Worm (Caenorhabditis elegans): ENCODE data around the gene C01G10.14.
"Not testable (repeated sequence)": the region's sequence is repeated elsewhere in the genome, so short reads cannot be mapped to it uniquely, and the experiment has no call there.

Gene C01G10.14

ce11 chrV:15136772-15137171 lies 31.0 kb upstream of the C01G10.14 start, which contains the start of gene aipl-1 (continued):
- TF ChIP-seq ceh-34 (tag; optimal IDR thresholded peaks at IDR 0.05) (peak; percentile 10), unc-55 (GFP tag; optimal IDR thresholded peaks at IDR 0.05) (peak; percentile 7), ceh-19 (GFP tag; optimal IDR thresholded peaks at IDR 0.05) (no peak), ama-1 (optimal IDR thresholded peaks at IDR 0.05) (no peak), zip-5 (tag; optimal IDR thresholded peaks at IDR 0.05) (peak; percentile 11), tbx-7 (tag; optimal IDR thresholded peaks at IDR 0.05) (no peak), eyg-1 (tag; optimal IDR thresholded peaks at IDR 0.05) (no peak), fkh-10 (GFP tag; optimal IDR thresholded peaks at IDR 0.05) (no peak), odd-2 (tag; optimal IDR thresholded peaks at IDR 0.05) (no peak), nhr-232 (tag; optimal IDR thresholded peaks at IDR 0.05) (no peak), sdc-2 (tag; optimal IDR thresholded peaks at IDR 0.05) (no peak), rnt-1 (tag; optimal IDR thresholded peaks at IDR 0.05) (peak; percentile 47)

ce11 chrV:15133812-15134211 lies 28.1 kb upstream of the C01G10.14 start:
- no peak for TF ChIP-seq dve-1 (tag; optimal IDR thresholded peaks at IDR 0.05)
- TF ChIP-seq ceh-14 (tag; optimal IDR thresholded peaks at IDR 0.05) = no peak
- no peak for TF ChIP-seq dmd-4 (tag; optimal IDR thresholded peaks at IDR 0.05; ENCODE audit: borderline replicate concordance)
- peak; percentile 92 for TF ChIP-seq elt-2 (tag; optimal IDR thresholded peaks at IDR 0.05)

- no peak for TF ChIP-seq dmd-4 (tag; optimal IDR thresholded peaks at IDR 0.05; ENCODE audit: borderline replicate concordance)
- TF ChIP-seq odd-2 (tag; optimal IDR thresholded peaks at IDR 0.05) = no peak
- TF ChIP-seq madf-2 (tag; optimal IDR thresholded peaks at IDR 0.05) = no peak
- TF ChIP-seq nhr-232 (tag; optimal IDR thresholded peaks at IDR 0.05) = no peak
- TF ChIP-seq K09A11.1 (tag; optimal IDR thresholded peaks at IDR 0.05; ENCODE audit: insufficient read depth) = no peak
- TF ChIP-seq pqm-1 (tag; optimal IDR thresholded peaks at IDR 0.05) = no peak
- no peak for TF ChIP-seq hlh-15 (tag; optimal IDR thresholded peaks at IDR 0.05)
- TF ChIP-seq sox-4 (tag; optimal IDR thresholded peaks at IDR 0.05) = no peak
- TF ChIP-seq ceh-31 (tag; optimal IDR thresholded peaks at IDR 0.05) = no peak
- no peak for TF ChIP-seq pag-3 (tag; optimal IDR thresholded peaks at IDR 0.05; ENCODE audit: borderline replicate concordance)
- TF ChIP-seq unc-42 (tag; optimal IDR thresholded peaks at IDR 0.05) = no peak
These were observed 26.7 kb upstream of the C01G10.14 start, which contains the start of gene str-171 for ce11 chrV:15132423-15132822. Gene str-171, minus strand, starts transcription at chrV:15132523.

- TF ChIP-seq mec-3 (tag; optimal IDR thresholded peaks at IDR 0.05; ENCODE audit: borderline replicate concordance) = no peak
These were observed 22.2 kb upstream of the C01G10.14 start, which contains the start of gene srr-7 for ce11 chrV:15127955-15128354. Gene srr-7, plus strand, starts transcription at chrV:15128255.

ce11 chrV:15127413-15127812 lies 21.7 kb upstream of the C01G10.14 start, which contains the start of gene srj-27:
Gene srj-27, minus strand, starts transcription at chrV:15127513.
- no peak for TF ChIP-seq unc-86 (tag; optimal IDR thresholded peaks at IDR 0.05)
- TF ChIP-seq ceh-34 (tag; optimal IDR thresholded peaks at IDR 0.05) = no peak
- no peak for TF ChIP-seq ceh-31 (tag; optimal IDR thresholded peaks at IDR 0.05)

- TF ChIP-seq ztf-16, rnt-1, ceh-31 (tag; optimal IDR thresholded peaks at IDR 0.05): not testable (repeated sequence)
These were observed 19.4 kb upstream of the C01G10.14 start, which contains the start of gene ugt-30 for ce11 chrV:15125162-15125561. Gene ugt-30, minus strand, starts transcription at chrV:15125262.

- TF ChIP-seq ceh-9 (tag; optimal IDR thresholded peaks at IDR 0.05) (no peak), unc-3 (GFP tag; conservative IDR thresholded peaks at IDR 0.05) (no peak), unc-3 (tag; optimal IDR thresholded peaks at IDR 0.05) (no peak), hlh-13 (GFP tag; optimal IDR thresholded peaks at IDR 0.05) (no peak), T23F11.4 (GFP tag; optimal IDR thresholded peaks at IDR 0.05) (no peak), zip-5 (tag; optimal IDR thresholded peaks at IDR 0.05) (no peak), sox-2 (GFP tag; IDR thresholded peaks at IDR 0.05) (no peak), pqm-1 (tag; optimal IDR thresholded peaks at IDR 0.05) (no peak), odd-2 (tag; optimal IDR thresholded peaks at IDR 0.05) (no peak), pros-1 (tag; optimal IDR thresholded peaks at IDR 0.05) (no peak), dve-1 (tag; optimal IDR thresholded peaks at IDR 0.05) (no peak), ttx-3 (tag; optimal IDR thresholded peaks at IDR 0.05) (no peak), dmd-4 (tag; optimal IDR thresholded peaks at IDR 0.05; ENCODE audit: borderline replicate concordance) (no peak), pat-9 (tag; optimal IDR thresholded peaks at IDR 0.05) (no peak), hlh-6 (tag; optimal IDR thresholded peaks at IDR 0.05) (no peak), ahr-1 (tag; optimal IDR thresholded peaks at IDR 0.05) (no peak)
These were observed 13.8 kb upstream of the C01G10.14 start, which contains the start of gene flor-1 for ce11 chrV:15119517-15119916. Gene flor-1, minus strand, starts transcription at chrV:15119617.
